Fruit fly (Drosophila melanogaster): ENCODE data around the gene Fer1HCH.

The Fer1HCH gene

dm6 chr3R:30425622-30426021 lies 37.6 kb upstream of the Fer1HCH start:
- TF ChIP-seq pad (GFP tag; optimal IDR thresholded peaks at IDR 0.05) (no peak), CG12768 (GFP tag; optimal IDR thresholded peaks at IDR 0.05) (peak; percentile 16), toe (GFP tag; optimal IDR thresholded peaks at IDR 0.05) (no peak), Hr96 (GFP tag; optimal IDR thresholded peaks at IDR 0.05) (no peak), Crg-1 (GFP tag; optimal IDR thresholded peaks at IDR 0.05) (no peak), cnc (optimal IDR thresholded peaks at IDR 0.05) (no peak), bab1 (GFP tag; optimal IDR thresholded peaks at IDR 0.05) (no peak), CG7101 (tag; optimal IDR thresholded peaks at IDR 0.05) (no peak)

- TF ChIP-seq bab1 (GFP tag; optimal IDR thresholded peaks at IDR 0.05), result peak; percentile 19
- no peak for TF ChIP-seq cic (GFP tag; optimal IDR thresholded peaks at IDR 0.05)
Observed at dm6 chr3R:30424993-30425392, 37.0 kb upstream of the Fer1HCH start, which contains the start of gene CG15536. CG15536 (minus strand) TSS chr3R:30425162.

- peak; percentile 50 for TF ChIP-seq CG7101 (tag; optimal IDR thresholded peaks at IDR 0.05)
- TF ChIP-seq CG1620 (GFP tag; optimal IDR thresholded peaks at IDR 0.05), result no peak
- TF ChIP-seq bab1 (GFP tag; optimal IDR thresholded peaks at IDR 0.05), result peak; percentile 46
- TF ChIP-seq CG33017 (tag; optimal IDR thresholded peaks at IDR 0.05), result no peak
- peak; percentile 90 for TF ChIP-seq Mnt (GFP tag; optimal IDR thresholded peaks at IDR 0.05)
- peak; percentile 21 for TF ChIP-seq Clk (GFP tag; optimal IDR thresholded peaks at IDR 0.05)
- TF ChIP-seq CG12768 (GFP tag; optimal IDR thresholded peaks at IDR 0.05), result no peak
- TF ChIP-seq Crg-1 (GFP tag; optimal IDR thresholded peaks at IDR 0.05), result no peak
- peak; percentile 25 for TF ChIP-seq pad (GFP tag; optimal IDR thresholded peaks at IDR 0.05)
- TF ChIP-seq ovo (GFP tag; optimal IDR thresholded peaks at IDR 0.05), result no peak
- TF ChIP-seq CG14711 (tag; optimal IDR thresholded peaks at IDR 0.05), result no peak
- TF ChIP-seq CG5204 (GFP tag; optimal IDR thresholded peaks at IDR 0.05), result peak; percentile 41
- TF ChIP-seq toe (GFP tag; optimal IDR thresholded peaks at IDR 0.05), result peak; percentile 43
- no peak for TF ChIP-seq Hr96 (GFP tag; optimal IDR thresholded peaks at IDR 0.05)
- peak; percentile 23 for TF ChIP-seq cic (GFP tag; optimal IDR thresholded peaks at IDR 0.05)
- TF ChIP-seq CG7045 (GFP tag; optimal IDR thresholded peaks at IDR 0.05), result no peak
- TF ChIP-seq kay (GFP tag; ENCODE audit: borderline replicate concordance), result peak; percentile 92
- no peak for TF ChIP-seq tj (GFP tag; optimal IDR thresholded peaks at IDR 0.05)
- peak; percentile 36 for TF ChIP-seq CG11617 (GFP tag; optimal IDR thresholded peaks at IDR 0.05)
- TF ChIP-seq cnc (optimal IDR thresholded peaks at IDR 0.05), result no peak
Observed at dm6 chr3R:30423695-30424094, 35.7 kb upstream of the Fer1HCH start, which contains the start of the genes CG15535 and mRpS18C. CG15535 (minus strand) TSS chr3R:30423929. mRpS18C (plus strand) TSS chr3R:30423974.

dm6 chr3R:30422871-30423270 lies 34.9 kb upstream of the Fer1HCH start, which contains the start of the genes CG2217 and CG42740:
CG2217 (minus strand) TSS chr3R:30422971.
CG42740 (minus strand) TSS chr3R:30422971.
- TF ChIP-seq tj (GFP tag; optimal IDR thresholded peaks at IDR 0.05) (no peak), cic (GFP tag; optimal IDR thresholded peaks at IDR 0.05) (no peak), CG12768 (GFP tag; optimal IDR thresholded peaks at IDR 0.05) (no peak), CG11617 (GFP tag; optimal IDR thresholded peaks at IDR 0.05) (no peak), Hr96 (GFP tag; optimal IDR thresholded peaks at IDR 0.05) (no peak), CG7101 (tag; optimal IDR thresholded peaks at IDR 0.05) (no peak), kay (GFP tag; ENCODE audit: borderline replicate concordance) (no peak), pad (GFP tag; optimal IDR thresholded peaks at IDR 0.05) (no peak), CG14711 (tag; optimal IDR thresholded peaks at IDR 0.05) (no peak), CG33017 (tag; optimal IDR thresholded peaks at IDR 0.05) (no peak), Crg-1 (GFP tag; optimal IDR thresholded peaks at IDR 0.05) (no peak)

DNA sequence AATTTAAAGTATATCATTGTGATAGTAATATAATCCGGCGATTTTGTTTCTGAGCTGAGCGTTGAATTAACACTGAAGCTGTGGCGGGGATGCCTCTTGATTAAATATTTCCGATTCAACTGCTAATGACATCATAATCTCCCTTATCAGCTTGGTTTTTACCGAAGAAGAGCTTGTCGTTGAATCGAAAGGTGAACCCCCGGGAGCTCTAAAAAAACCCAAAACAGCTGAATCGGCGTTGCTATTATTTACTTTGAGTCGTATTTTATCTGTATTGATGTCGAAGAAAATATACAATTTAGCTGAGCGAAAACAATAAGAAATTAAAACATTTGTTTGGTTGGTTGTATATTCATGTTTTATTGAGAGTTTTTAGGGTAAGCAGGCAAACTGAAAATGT lies 31.2 kb upstream of the Fer1HCH start:
- TF ChIP-seq cic (GFP tag; optimal IDR thresholded peaks at IDR 0.05), result no peak
- peak; percentile 50 for TF ChIP-seq kay (GFP tag; ENCODE audit: borderline replicate concordance)

DNA sequence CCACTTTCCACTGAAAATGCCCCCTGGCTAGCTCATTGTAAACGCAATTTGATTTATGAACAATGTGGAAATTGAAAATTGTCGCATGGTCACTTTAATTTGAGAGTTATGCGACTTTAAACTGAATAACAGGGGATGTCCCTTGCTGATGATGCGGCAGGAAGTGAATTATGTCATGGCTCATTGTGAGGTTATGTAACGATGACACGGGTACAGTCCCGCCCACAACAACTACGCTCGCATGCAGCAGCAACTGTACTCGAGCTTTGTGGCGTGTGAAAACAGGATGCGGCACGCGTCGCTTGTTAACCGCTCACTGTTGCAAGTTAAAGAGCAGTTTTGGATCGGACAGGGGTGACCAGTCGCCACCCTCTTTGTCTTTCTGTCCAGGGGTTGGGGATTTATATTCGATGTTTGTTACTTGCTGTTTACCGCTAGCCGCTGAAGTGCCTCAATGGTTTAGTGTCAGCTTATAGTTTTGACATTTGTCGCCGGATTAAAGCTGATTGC lies 28.8 kb upstream of the Fer1HCH start:
- TF ChIP-seq Mnt (GFP tag; optimal IDR thresholded peaks at IDR 0.05) (no peak), CG33017 (tag; optimal IDR thresholded peaks at IDR 0.05) (no peak), CG5204 (GFP tag; optimal IDR thresholded peaks at IDR 0.05) (no peak), tj (GFP tag; optimal IDR thresholded peaks at IDR 0.05) (no peak)

dm6 chr3R:30413795-30414194 lies 25.8 kb upstream of the Fer1HCH start:
- TF ChIP-seq bab1 (GFP tag; optimal IDR thresholded peaks at IDR 0.05), result peak; percentile 5
- TF ChIP-seq ovo (GFP tag; optimal IDR thresholded peaks at IDR 0.05), result no peak

DNA sequence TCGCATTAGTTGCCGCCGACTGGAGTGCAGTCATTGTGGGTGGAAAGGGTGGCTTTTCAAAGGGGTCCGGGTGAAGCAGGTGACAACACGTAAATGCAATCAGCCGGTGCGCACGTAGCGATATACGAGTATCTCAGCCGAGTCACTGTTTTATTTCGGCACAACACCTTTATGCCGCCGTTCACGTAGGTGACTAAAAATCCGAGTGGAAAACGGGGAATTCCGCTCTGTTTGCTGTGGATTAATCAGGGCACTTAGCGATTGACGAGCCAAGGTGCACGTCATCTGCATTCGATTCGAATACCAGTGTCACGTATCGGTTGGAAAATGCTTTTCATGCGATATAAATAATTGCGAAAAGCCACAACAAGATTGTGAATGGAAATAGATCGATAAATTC lies 18.5 kb upstream of the Fer1HCH start:
- TF ChIP-seq cic (GFP tag; optimal IDR thresholded peaks at IDR 0.05) (peak; percentile 6), CG11617 (GFP tag; optimal IDR thresholded peaks at IDR 0.05) (no peak), CG5204 (GFP tag; optimal IDR thresholded peaks at IDR 0.05) (no peak), CG14711 (tag; optimal IDR thresholded peaks at IDR 0.05) (no peak), pad (GFP tag; optimal IDR thresholded peaks at IDR 0.05) (no peak), Clk (GFP tag; optimal IDR thresholded peaks at IDR 0.05) (no peak), kay (GFP tag; ENCODE audit: borderline replicate concordance) (no peak), CG7045 (GFP tag; optimal IDR thresholded peaks at IDR 0.05) (no peak), CG1620 (GFP tag; optimal IDR thresholded peaks at IDR 0.05) (no peak), tj (GFP tag; optimal IDR thresholded peaks at IDR 0.05) (no peak), toe (GFP tag; optimal IDR thresholded peaks at IDR 0.05) (no peak), CG7101 (tag; optimal IDR thresholded peaks at IDR 0.05) (no peak), Crg-1 (GFP tag; optimal IDR thresholded peaks at IDR 0.05) (no peak), bab1 (GFP tag; optimal IDR thresholded peaks at IDR 0.05) (peak; percentile 26)
